Fruit fly (Drosophila melanogaster) Kc167 (cell line): Measurements from ENCODE around the gene CG44005.

Experiments used
- Myc ChIP-seq: fragments of >200 bp; optimal IDR thresholded peaks from 2 replicates; lab custom pipeline; 2017; ENCODE audit warnings: missing external identifiers
- Sin3A ChIP-seq: fragments of >200 bp; optimal IDR thresholded peaks from 2 replicates; lab custom pipeline; 2018; ENCODE audit warnings: missing external identifiers
- h ChIP-seq: fragments of >200 bp; optimal IDR thresholded peaks from 3 replicates; lab custom pipeline; 2018; ENCODE audit warnings: missing external identifiers
- insv ChIP-seq: fragments of >200 bp; optimal IDR thresholded peaks from 3 replicates; lab custom pipeline; 2018; ENCODE audit warnings: missing external identifiers
- psq ChIP-seq: fragments of >200 bp; optimal IDR thresholded peaks from 2 replicates; lab custom pipeline; 2017; ENCODE audit warnings: missing external identifiers
- ttk ChIP-seq: sonication (Bioruptor generic); optimal IDR thresholded peaks from 2 replicates; lab custom pipeline; 2017; ENCODE audit warnings: missing external identifiers

The CG44005 gene

dm6 chr3L:18074988-18075387 lies 3.1 kb upstream of the CG44005 start:
- no peak for TF ChIP-seq insv (lab: Kevin White, UChicago)
- no peak for TF ChIP-seq h (lab: Kevin White, UChicago)
- TF ChIP-seq Myc: no peak
- TF ChIP-seq Sin3A (lab: Kevin White, UChicago): no peak
- no peak for TF ChIP-seq psq
- no peak for TF ChIP-seq ttk (lab: Kevin White, UChicago)

- TF ChIP-seq insv (lab: Kevin White, UChicago) (no peak), psq (no peak), Sin3A (lab: Kevin White, UChicago) (no peak), h (lab: Kevin White, UChicago) (no peak), ttk (lab: Kevin White, UChicago) (no peak), Myc (no peak)
Observed at dm6 chr3L:18073559-18074134, 1.7 kb upstream of the CG44005 start, which contains the start of gene CG44004. Gene CG44004, minus strand, starts transcription at chr3L:18073863.

- TF ChIP-seq Sin3A (lab: Kevin White, UChicago) (no peak), h (lab: Kevin White, UChicago) (no peak), Myc (no peak), ttk (lab: Kevin White, UChicago) (no peak), insv (lab: Kevin White, UChicago) (no peak), psq (no peak)
Observed at dm6 chr3L:18070050-18070449, 1.9 kb downstream of the CG44005 start, which contains the start of gene CG44006. Gene CG44006, minus strand, starts transcription at chr3L:18070150.

dm6 chr3L:18064632-18065482 lies 7.1 kb downstream of the CG44005 start, which contains the start of gene Eip75B:
Gene Eip75B, minus strand, starts transcription at chr3L:18064696.
- TF ChIP-seq h (lab: Kevin White, UChicago): no peak
- no peak for TF ChIP-seq insv (lab: Kevin White, UChicago)
- no peak for TF ChIP-seq Sin3A (lab: Kevin White, UChicago)
- TF ChIP-seq Myc: no peak

dm6 chr3L:18062959-18063510 lies 8.9 kb downstream of the CG44005 start:
- TF ChIP-seq h (lab: Kevin White, UChicago) (no peak), insv (lab: Kevin White, UChicago) (no peak), ttk (lab: Kevin White, UChicago) (no peak), psq (no peak), Sin3A (lab: Kevin White, UChicago) (no peak), Myc (no peak)

- TF ChIP-seq insv (lab: Kevin White, UChicago): no peak
- no peak for TF ChIP-seq ttk (lab: Kevin White, UChicago)
- TF ChIP-seq Sin3A (lab: Kevin White, UChicago): no peak
Observed at dm6 chr3L:18061713-18062365, 10.1 kb downstream of the CG44005 start.

dm6 chr3L:18061240-18061639 lies 10.7 kb downstream of the CG44005 start:
- no peak for TF ChIP-seq Myc
- TF ChIP-seq ttk (lab: Kevin White, UChicago): no peak
- TF ChIP-seq h (lab: Kevin White, UChicago): no peak
- TF ChIP-seq psq: no peak
- no peak for TF ChIP-seq Sin3A (lab: Kevin White, UChicago)
- no peak for TF ChIP-seq insv (lab: Kevin White, UChicago)

dm6 chr3L:18057752-18058518 lies 14.0 kb downstream of the CG44005 start:
- no peak for TF ChIP-seq insv (lab: Kevin White, UChicago)
- TF ChIP-seq psq: no peak

dm6 chr3L:18057033-18057432 lies 14.9 kb downstream of the CG44005 start:
- TF ChIP-seq insv (lab: Kevin White, UChicago) (no peak), h (lab: Kevin White, UChicago) (no peak), psq (no peak), Myc (no peak), ttk (lab: Kevin White, UChicago) (no peak), Sin3A (lab: Kevin White, UChicago) (no peak)

- TF ChIP-seq ttk (lab: Kevin White, UChicago): no peak
- no peak for TF ChIP-seq Sin3A (lab: Kevin White, UChicago)
- TF ChIP-seq h (lab: Kevin White, UChicago): no peak
- TF ChIP-seq insv (lab: Kevin White, UChicago): no peak
- TF ChIP-seq Myc: no peak
- TF ChIP-seq psq: no peak
Observed at dm6 chr3L:18046590-18047158, 25.2 kb downstream of the CG44005 start.
